Fruit fly (Drosophila melanogaster) whole organism, embryonic: ENCODE results near the gene Ada2a.

Source experiments
- CG10267 ChIP-seq: fragments of 200-800 bp; sonication (Bioruptor generic); optimal IDR thresholded peaks from 2 replicates; lab custom pipeline; 2018; ENCODE audit warnings: missing biosample characterization, mild to moderate bottlenecking, missing genetic modification characterization, moderate library complexity
- CG11085 ChIP-seq: fragments of 200-800 bp; sonication (Bioruptor generic); IDR thresholded peaks from 2 replicates; pipeline ENCODE4 v1.3.6; 2022; ENCODE audit warnings: missing biosample characterization, missing genetic modification characterization
- CG11456 ChIP-seq: fragments of 200-800 bp; sonication (Bioruptor generic); IDR thresholded peaks from 3 replicates; pipeline ENCODE4 v1.3.6; 2022; ENCODE audit warnings: missing biosample characterization, missing genetic modification characterization
- CG11723 ChIP-seq: fragments of 200-800 bp; sonication (Bioruptor generic); optimal IDR thresholded peaks from 2 replicates; lab custom pipeline; 2017; ENCODE audit warnings: missing biosample characterization, mild to moderate bottlenecking, missing genetic modification characterization
- CG12219 ChIP-seq: fragments of 200-800 bp; sonication (Bioruptor generic); optimal IDR thresholded peaks from 3 replicates; lab custom pipeline; 2018; ENCODE audit warnings: missing biosample characterization, mild to moderate bottlenecking, missing genetic modification characterization
- CG12391 ChIP-seq: fragments of 200-800 bp; sonication (Bioruptor generic); optimal IDR thresholded peaks from 3 replicates; lab custom pipeline; 2018; ENCODE audit warnings: missing biosample characterization, mild to moderate bottlenecking, missing genetic modification characterization, moderate library complexity
- CG12659 ChIP-seq: fragments of 200-800 bp; sonication (Bioruptor generic); optimal IDR thresholded peaks from 3 replicates; lab custom pipeline; 2017; ENCODE audit warnings: mild to moderate bottlenecking, missing biosample characterization, missing genetic modification reagents, missing genetic modification characterization
- CG12942 ChIP-seq: fragments of 200-800 bp; sonication (Bioruptor generic); optimal IDR thresholded peaks from 3 replicates; lab custom pipeline; 2016; ENCODE audit warnings: missing biosample characterization, missing genetic modification characterization
- CG13287 ChIP-seq: fragments of 200-800 bp; sonication (Bioruptor generic); IDR thresholded peaks from 2 replicates; pipeline ENCODE4 v1.3.6; 2022; ENCODE audit warnings: missing biosample characterization, missing genetic modification characterization; ENCODE audit not compliant: partially characterized antibody
- CG13424 ChIP-seq: fragments of 200-800 bp; sonication (Bioruptor generic); optimal IDR thresholded peaks from 2 replicates; lab custom pipeline; 2019; ENCODE audit warnings: missing biosample characterization, mild to moderate bottlenecking, missing genetic modification characterization, moderate library complexity
- CG15269 ChIP-seq: fragments of 200-800 bp; sonication (Bioruptor generic); optimal IDR thresholded peaks from 2 replicates; lab custom pipeline; 2018; ENCODE audit warnings: missing biosample characterization, mild to moderate bottlenecking, missing genetic modification characterization, moderate library complexity
- CG17359 ChIP-seq: fragments of 200-800 bp; sonication (Bioruptor generic); optimal IDR thresholded peaks from 3 replicates; lab custom pipeline; 2018; ENCODE audit warnings: missing biosample characterization, mild to moderate bottlenecking, missing genetic modification characterization, moderate library complexity
- CG17361 ChIP-seq: fragments of 200-800 bp; sonication (Bioruptor generic); IDR thresholded peaks from 3 replicates; pipeline ENCODE4 v1.3.6; 2022; ENCODE audit warnings: missing biosample characterization, missing genetic modification characterization
- CG17385 ChIP-seq: fragments of 200-800 bp; sonication (Bioruptor generic); optimal IDR thresholded peaks from 3 replicates; lab custom pipeline; 2018; ENCODE audit warnings: missing biosample characterization, mild to moderate bottlenecking, missing genetic modification characterization
- CG18262 ChIP-seq: fragments of 200-800 bp; optimal IDR thresholded peaks from 3 replicates; lab custom pipeline; 2019; ENCODE audit warnings: missing biosample characterization, mild to moderate bottlenecking, missing genetic modification characterization, moderate library complexity
- CG2678 ChIP-seq: fragments of 200-800 bp; sonication (Bioruptor generic); optimal IDR thresholded peaks from 3 replicates; lab custom pipeline; 2019; ENCODE audit warnings: missing biosample characterization, mild to moderate bottlenecking, missing genetic modification characterization, moderate library complexity
- CG2712 ChIP-seq: fragments of 200-800 bp; optimal IDR thresholded peaks from 3 replicates; lab custom pipeline; 2019; ENCODE audit warnings: missing biosample characterization, mild to moderate bottlenecking, missing genetic modification characterization, moderate library complexity
- CG30403 ChIP-seq: fragments of 200-800 bp; sonication (Bioruptor generic); optimal IDR thresholded peaks from 3 replicates; lab custom pipeline; 2016; ENCODE audit warnings: missing biosample characterization, missing genetic modification characterization
- CG6791 ChIP-seq: fragments of 200-800 bp; sonication (Bioruptor generic); IDR thresholded peaks from 3 replicates; pipeline ENCODE4 v1.3.6; 2022; ENCODE audit warnings: missing biosample characterization, missing genetic modification characterization; ENCODE audit not compliant: partially characterized antibody
- CG7963 ChIP-seq: fragments of 200-800 bp; sonication (Bioruptor generic); IDR thresholded peaks from 3 replicates; pipeline ENCODE4 v1.3.6; 2022; ENCODE audit warnings: missing biosample characterization, missing genetic modification characterization; ENCODE audit not compliant: partially characterized antibody
- CTCF ChIP-seq: fragments of 200-800 bp; sonication (Bioruptor generic); optimal IDR thresholded peaks from 2 replicates; lab custom pipeline; 2017; ENCODE audit warnings: missing biosample characterization, mild to moderate bottlenecking, missing genetic modification characterization, moderate library complexity
- CoRest ChIP-seq: fragments of 200-800 bp; sonication (Bioruptor generic); optimal IDR thresholded peaks from 3 replicates; lab custom pipeline; 2018; ENCODE audit warnings: missing biosample characterization, mild to moderate bottlenecking, missing genetic modification characterization, moderate library complexity
- Deaf1 ChIP-seq: fragments of 200-800 bp; optimal IDR thresholded peaks from 3 replicates; lab custom pipeline; 2019; ENCODE audit warnings: missing biosample characterization, mild to moderate bottlenecking, missing genetic modification characterization, moderate library complexity
- Drgx ChIP-seq: fragments of 200-800 bp; sonication (Bioruptor generic); IDR thresholded peaks from 2 replicates; pipeline ENCODE4 v1.3.6; 2022; ENCODE audit warnings: missing biosample characterization, missing genetic modification characterization
- HLH4C ChIP-seq: fragments of 200-800 bp; sonication (Bioruptor generic); IDR thresholded peaks from 3 replicates; pipeline ENCODE4 v1.3.6; 2022; ENCODE audit warnings: missing biosample characterization, missing genetic modification characterization; ENCODE audit not compliant: partially characterized antibody
- Hr51 ChIP-seq, 2 experiments: fragments of 200-800 bp; sonication (Bioruptor generic); optimal IDR thresholded peaks; 2 replicates in 1 of 2; 3 replicates in 1 of 2; lab custom pipeline; 2016 to 2018; ENCODE audit warnings: missing biosample characterization in 2 of 2, missing genetic modification characterization in 2 of 2, mild to moderate bottlenecking in 1 of 2, moderate library complexity in 1 of 2
- Hsf ChIP-seq: fragments of 200-800 bp; sonication (Bioruptor generic); optimal IDR thresholded peaks from 3 replicates; lab custom pipeline; 2016; ENCODE audit warnings: missing biosample characterization, missing genetic modification characterization
- Nf-YC ChIP-seq: fragments of 200-800 bp; optimal IDR thresholded peaks from 3 replicates; lab custom pipeline; 2019; ENCODE audit warnings: missing biosample characterization, mild to moderate bottlenecking, missing genetic modification characterization, moderate library complexity
- Oli ChIP-seq: fragments of 200-800 bp; sonication (Bioruptor generic); optimal IDR thresholded peaks from 2 replicates; lab custom pipeline; 2018; ENCODE audit warnings: missing biosample characterization, mild to moderate bottlenecking, missing genetic modification characterization, moderate library complexity
- Sox102F ChIP-seq: fragments of 200-800 bp; sonication (Bioruptor generic); optimal IDR thresholded peaks from 2 replicates; lab custom pipeline; 2018; ENCODE audit warnings: missing biosample characterization, mild to moderate bottlenecking, missing genetic modification characterization, moderate library complexity
- bsh ChIP-seq, 2 experiments: fragments of 200-800 bp; sonication (Bioruptor generic); optimal IDR thresholded peaks; 2 replicates each; lab custom pipeline; 2017 to 2018; ENCODE audit warnings: mild to moderate bottlenecking in 2 of 2, missing biosample characterization in 2 of 2, missing genetic modification characterization in 2 of 2, moderate library complexity in 1 of 2
- dmrt99B ChIP-seq: fragments of 200-800 bp; sonication (Bioruptor generic); optimal IDR thresholded peaks from 2 replicates; lab custom pipeline; 2018; ENCODE audit warnings: missing biosample characterization, mild to moderate bottlenecking, missing genetic modification characterization, moderate library complexity
- dysf ChIP-seq: fragments of 200-800 bp; sonication (Bioruptor generic); IDR thresholded peaks from 3 replicates; pipeline ENCODE4 v1.3.6; 2022; ENCODE audit warnings: missing biosample characterization, missing genetic modification characterization
- fd3F ChIP-seq: fragments of 200-800 bp; sonication (Bioruptor generic); optimal IDR thresholded peaks from 2 replicates; lab custom pipeline; 2018; ENCODE audit warnings: missing biosample characterization, mild to moderate bottlenecking, missing genetic modification characterization, moderate library complexity
- grau ChIP-seq: fragments of 200-800 bp; optimal IDR thresholded peaks from 3 replicates; lab custom pipeline; 2019; ENCODE audit warnings: missing biosample characterization, mild to moderate bottlenecking, missing genetic modification characterization, moderate library complexity
- hb ChIP-seq: fragments of 200-800 bp; sonication (Bioruptor generic); IDR thresholded peaks from 3 replicates; pipeline ENCODE4 v1.3.6; 2022; ENCODE audit warnings: missing biosample characterization, missing genetic modification characterization; ENCODE audit not compliant: partially characterized antibody
- ind ChIP-seq: fragments of 200-800 bp; sonication (Bioruptor generic); optimal IDR thresholded peaks from 3 replicates; lab custom pipeline; 2016; ENCODE audit warnings: missing biosample characterization, missing genetic modification characterization
- inv ChIP-seq: fragments of 200-800 bp; sonication (Bioruptor generic); IDR thresholded peaks from 2 replicates; pipeline ENCODE4 v1.3.6; 2022; ENCODE audit warnings: missing biosample characterization, missing genetic modification characterization; ENCODE audit not compliant: partially characterized antibody
- lab ChIP-seq: fragments of 200-800 bp; sonication (Bioruptor generic); optimal IDR thresholded peaks from 3 replicates; lab custom pipeline; 2017; ENCODE audit warnings: missing biosample characterization, missing genetic modification characterization, mild to moderate bottlenecking, moderate library complexity, missing genetic modification reagents
- lov ChIP-seq, 2 experiments: fragments of 200-800 bp in 1 of 2; fragments of >200 bp in 1 of 2; sonication (Bioruptor generic) in 1 of 2; IDR thresholded peaks in 1 of 2; optimal IDR thresholded peaks in 1 of 2; 2 replicates in 1 of 2; 3 replicates in 1 of 2; pipeline versions ENCODE4 v1.3.6 to Lab custom; 2017 to 2022; ENCODE audit warnings: missing biosample characterization in 1 of 2, missing genetic modification characterization in 1 of 2
- phol ChIP-seq: fragments of 200-800 bp; sonication (Bioruptor generic); optimal IDR thresholded peaks from 3 replicates; lab custom pipeline; 2018; ENCODE audit warnings: missing biosample characterization, mild to moderate bottlenecking, missing genetic modification characterization, moderate library complexity
- row ChIP-seq: fragments of 200-800 bp; sonication (Bioruptor generic); IDR thresholded peaks from 3 replicates; pipeline ENCODE4 v1.3.6; 2022; ENCODE audit warnings: missing biosample characterization, missing genetic modification characterization
- sens ChIP-seq: fragments of 200-800 bp; sonication (Bioruptor generic); peaks from one replicate; lab custom pipeline; 2016; ENCODE audit warnings: missing biosample characterization, missing genetic modification characterization
- tna ChIP-seq: fragments of 200-800 bp; sonication (Bioruptor generic); IDR thresholded peaks from 2 replicates; pipeline ENCODE4 v1.3.6; 2022; ENCODE audit warnings: missing biosample characterization, missing genetic modification characterization; ENCODE audit not compliant: partially characterized antibody
- unpg ChIP-seq: fragments of 200-800 bp; sonication (Bioruptor generic); optimal IDR thresholded peaks from 3 replicates; lab custom pipeline; 2018; ENCODE audit warnings: missing biosample characterization, mild to moderate bottlenecking, missing genetic modification characterization, moderate library complexity
- wek ChIP-seq: fragments of 200-800 bp; sonication (Bioruptor generic); optimal IDR thresholded peaks from 3 replicates; lab custom pipeline; 2018; ENCODE audit warnings: missing biosample characterization, mild to moderate bottlenecking, missing genetic modification characterization, moderate library complexity

Ada2a gene

DNA sequence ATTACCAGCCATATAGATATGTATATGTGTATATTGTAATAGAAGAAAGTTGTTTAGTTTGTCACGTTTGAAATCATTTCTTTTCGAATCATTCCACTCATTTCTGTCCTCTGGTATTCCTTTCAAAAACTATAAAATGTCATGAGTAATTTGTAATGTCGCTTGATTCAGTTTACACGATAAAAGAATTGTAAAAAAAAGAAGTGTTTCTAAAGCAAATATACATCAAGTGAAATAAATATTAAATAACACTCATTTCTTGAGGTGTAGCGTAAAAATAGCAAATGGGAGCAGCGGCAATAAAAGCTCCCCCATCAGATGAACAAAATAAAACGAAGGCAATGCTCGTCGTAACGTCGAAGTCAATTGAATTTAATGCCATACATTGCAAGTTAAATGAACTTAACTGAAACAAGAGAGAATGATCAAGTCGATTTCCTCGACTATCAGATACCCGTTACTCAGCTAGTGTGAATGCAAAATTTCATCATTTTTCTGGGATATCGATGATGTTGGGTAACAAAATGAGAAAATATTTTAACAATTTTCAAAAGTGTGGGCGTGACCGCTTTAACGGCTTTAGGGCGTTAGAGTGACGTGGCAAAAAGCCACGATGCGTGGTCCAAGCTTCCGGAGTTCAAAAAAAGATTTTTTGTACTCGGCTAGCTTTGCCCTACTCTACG is 40.1 kb upstream of the Ada2a start:
- peak; percentile 11 for TF ChIP-seq Deaf1 (tag; lab: Kevin White, UChicago)
- peak; percentile 66 for TF ChIP-seq sens (GFP tag; lab: Kevin White, UChicago)
- peak; percentile 61 for TF ChIP-seq Sox102F
- peak; percentile 1 for TF ChIP-seq unpg (GFP tag; lab: Kevin White, UChicago)
- TF ChIP-seq CTCF (GFP tag; lab: Kevin White, UChicago) = no peak
- TF ChIP-seq wek (GFP tag; lab: Kevin White, UChicago) = no peak
- peak; percentile 9 for TF ChIP-seq CG12391 (tag; lab: Kevin White, UChicago)
- peak; percentile 8 for TF ChIP-seq CG10267
- peak in 1 of 2 experiments; percentile 18 for TF ChIP-seq bsh (GFP tag; optimal IDR thresholded peaks at IDR 0.05; lab: Kevin White, UChicago)
- TF ChIP-seq CG7963 (GFP tag; lab: Robert Waterston, UW) = peak; percentile 52; the same call in 1 of the 3 replicates
- TF ChIP-seq grau = peak; percentile 23
- peak; percentile 9; the same call in 1 of the 2 replicates for TF ChIP-seq inv
- TF ChIP-seq row (GFP tag; lab: Robert Waterston, UW) = peak; percentile 43; the same call in 2 of the 3 replicates
- TF ChIP-seq Drgx (GFP tag; lab: Robert Waterston, UW) = 0 out of 2 replicates have a peak, but pooled peaks have one; percentile 20
- peak; percentile 18 for TF ChIP-seq phol (tag; lab: Kevin White, UChicago)
- peak in 1 of 2 experiments; percentile 63 for TF ChIP-seq Hr51 (GFP tag; optimal IDR thresholded peaks at IDR 0.05; lab: Kevin White, UChicago)
- TF ChIP-seq CG15269 = peak; percentile 50
- no peak for TF ChIP-seq lov (optimal IDR thresholded peaks at IDR 0.05; lab: Kevin White, UChicago)
- TF ChIP-seq lov (GFP tag; IDR thresholded peaks at IDR 0.05; lab: Robert Waterston, UW) = no peak
- peak; percentile 14 for TF ChIP-seq CG12659 (GFP tag; lab: Kevin White, UChicago)
- peak; percentile 45; the same call in 2 of the 3 replicates for TF ChIP-seq CG17361 (GFP tag; lab: Robert Waterston, UW)
- peak; percentile 21 for TF ChIP-seq Nf-YC
- TF ChIP-seq Hsf = peak; percentile 5
- peak; percentile 38 for TF ChIP-seq Oli (tag; lab: Kevin White, UChicago)
- peak; percentile 59; the same call in 2 of the 3 replicates for TF ChIP-seq CG6791 (GFP tag; lab: Robert Waterston, UW)
- TF ChIP-seq CoRest = peak; percentile 46
- peak; percentile 16 for TF ChIP-seq CG12219 (GFP tag; lab: Kevin White, UChicago)
- peak; percentile 59 for TF ChIP-seq HLH4C (GFP tag; lab: Robert Waterston, UW)
- TF ChIP-seq dysf = peak; percentile 58; the same call in 2 of the 3 replicates
- TF ChIP-seq hb (GFP tag; lab: Robert Waterston, UW) = peak; percentile 58; the same call in 1 of the 3 replicates
- peak; percentile 62 for TF ChIP-seq tna
- peak; percentile 26 for TF ChIP-seq lab
- no peak for TF ChIP-seq fd3F (GFP tag; lab: Kevin White, UChicago)
- peak; percentile 8; the same call in 1 of the 2 replicates for TF ChIP-seq CG13287 (GFP tag; lab: Robert Waterston, UW)
- no peak for TF ChIP-seq ind
- peak; percentile 26 for TF ChIP-seq CG17385
- TF ChIP-seq dmrt99B (tag; lab: Kevin White, UChicago) = peak; percentile 28
- TF ChIP-seq CG12942 (GFP tag; lab: Kevin White, UChicago) = no peak
- TF ChIP-seq CG11085 (GFP tag; lab: Robert Waterston, UW) = no peak
- TF ChIP-seq CG30403 (GFP tag; lab: Kevin White, UChicago) = peak; percentile 22
- TF ChIP-seq CG18262 = peak; percentile 22
- TF ChIP-seq CG2678 = peak; percentile 28
- no peak for TF ChIP-seq CG17359 (tag; lab: Kevin White, UChicago)
- no peak for TF ChIP-seq CG11456 (GFP tag; lab: Robert Waterston, UW)
- peak; percentile 21 for TF ChIP-seq CG2712 (tag; lab: Kevin White, UChicago)
- TF ChIP-seq CG13424 (tag; lab: Kevin White, UChicago) = peak; percentile 31
- no peak for TF ChIP-seq CG11723 (GFP tag; lab: Kevin White, UChicago)
